Worm (Caenorhabditis elegans): ENCODE data around the gene F56A11.4.
A peak's percentile ranks its signal among the peaks of the same experiment; 100 is the strongest.

ce11 chrIV:564000-564399, 15.9 kb downstream of the F56A11.4 start:
- TF ChIP-seq hmbx-1 (tag; optimal IDR thresholded peaks at IDR 0.05) (no peak), ama-1 (optimal IDR thresholded peaks at IDR 0.05) (no peak), tbx-37 (GFP tag; conservative IDR thresholded peaks at IDR 0.05) (0 out of 2 replicates have a peak, but pooled peaks have one; percentile 15), hmg-4 (GFP tag; optimal IDR thresholded peaks at IDR 0.05) (no peak), pes-1 (GFP tag; IDR thresholded peaks at IDR 0.05) (peak; percentile 13; the same call in 1 of the 2 replicates), tra-4 (tag; optimal IDR thresholded peaks at IDR 0.05) (no peak)
